Fruit fly (Drosophila melanogaster) whole organism, embryonic: ENCODE data around the gene mbt.

Experiments used
- Bteb2 ChIP-seq: fragments of 200-800 bp; sonication (Bioruptor generic); optimal IDR thresholded peaks from 2 replicates; lab custom pipeline; 2016; ENCODE audit warnings: missing biosample characterization, missing genetic modification characterization
- CG11560 ChIP-seq: fragments of 200-800 bp; sonication (Bioruptor generic); IDR thresholded peaks from 3 replicates; pipeline ENCODE4 v1.3.6; 2022; ENCODE audit warnings: missing biosample characterization, missing genetic modification characterization
- CG11695 ChIP-seq: fragments of 200-800 bp; sonication (Bioruptor generic); IDR thresholded peaks from 3 replicates; pipeline ENCODE4 v1.3.6; 2022; ENCODE audit warnings: missing biosample characterization, missing genetic modification characterization
- CG13894 ChIP-seq: fragments of 200-800 bp; sonication (Bioruptor generic); optimal IDR thresholded peaks from 3 replicates; lab custom pipeline; 2018; ENCODE audit warnings: missing biosample characterization, mild to moderate bottlenecking, missing genetic modification characterization, moderate library complexity
- CG15479 ChIP-seq: fragments of 200-800 bp; sonication (Bioruptor generic); optimal IDR thresholded peaks from 3 replicates; lab custom pipeline; 2019; ENCODE audit warnings: missing biosample characterization, mild to moderate bottlenecking, missing genetic modification characterization, moderate library complexity
- CG15696 ChIP-seq: fragments of 200-800 bp; sonication (Bioruptor generic); optimal IDR thresholded peaks from 2 replicates; lab custom pipeline; 2019; ENCODE audit warnings: missing biosample characterization, mild to moderate bottlenecking, missing genetic modification characterization, moderate library complexity
- CG17912 ChIP-seq: fragments of 200-800 bp; sonication (Bioruptor generic); optimal IDR thresholded peaks from 2 replicates; lab custom pipeline; 2018; ENCODE audit warnings: missing biosample characterization, mild to moderate bottlenecking, missing genetic modification characterization
- CG32772 ChIP-seq: fragments of 200-800 bp; sonication (Bioruptor generic); IDR thresholded peaks from 2 replicates; pipeline ENCODE4 v1.3.6; 2022; ENCODE audit warnings: missing biosample characterization, missing genetic modification characterization
- CG3726 ChIP-seq: fragments of 200-800 bp; sonication (Bioruptor generic); IDR thresholded peaks from 3 replicates; pipeline ENCODE4, ENCODE4 v1.3.6; 2022; ENCODE audit warnings: missing biosample characterization, missing genetic modification characterization
- CG4404 ChIP-seq: fragments of 200-800 bp; sonication (Bioruptor generic); IDR thresholded peaks from 2 replicates; pipeline ENCODE4 v1.3.6; 2022; ENCODE audit warnings: missing biosample characterization, missing genetic modification characterization
- CG6683 ChIP-seq: fragments of 200-800 bp; sonication (Bioruptor generic); optimal IDR thresholded peaks from 2 replicates; lab custom pipeline; 2017; ENCODE audit warnings: missing biosample characterization, mild to moderate bottlenecking, missing genetic modification characterization, missing genetic modification reagents
- CG7928 ChIP-seq: fragments of 200-800 bp; sonication (Bioruptor generic); optimal IDR thresholded peaks from 2 replicates; lab custom pipeline; 2017; ENCODE audit warnings: missing biosample characterization, mild to moderate bottlenecking, missing genetic modification characterization
- CG8359 ChIP-seq: fragments of 200-800 bp; sonication (Bioruptor generic); optimal IDR thresholded peaks from 2 replicates; lab custom pipeline; 2017; ENCODE audit warnings: missing biosample characterization, mild to moderate bottlenecking, missing genetic modification characterization, borderline replicate concordance
- CG8765 ChIP-seq: fragments of 200-800 bp; sonication (Bioruptor generic); IDR thresholded peaks from 2 replicates; pipeline ENCODE4 v1.3.6; 2022; ENCODE audit warnings: missing biosample characterization, missing genetic modification characterization
- CG9727 ChIP-seq: fragments of 200-800 bp; sonication (Bioruptor generic); optimal IDR thresholded peaks from 3 replicates; lab custom pipeline; 2017; ENCODE audit warnings: missing biosample characterization, mild to moderate bottlenecking, missing genetic modification characterization
- Chrac-16 ChIP-seq: fragments of 200-800 bp; sonication (Bioruptor generic); optimal IDR thresholded peaks from 3 replicates; lab custom pipeline; 2016; ENCODE audit warnings: missing biosample characterization, missing genetic modification characterization
- Dbx ChIP-seq: fragments of 200-800 bp; sonication (Bioruptor generic); IDR thresholded peaks from 3 replicates; pipeline ENCODE4 v1.3.6; 2022; ENCODE audit warnings: missing biosample characterization, missing genetic modification characterization
- Drgx ChIP-seq: fragments of 200-800 bp; sonication (Bioruptor generic); IDR thresholded peaks from 2 replicates; pipeline ENCODE4 v1.3.6; 2022; ENCODE audit warnings: missing biosample characterization, missing genetic modification characterization
- Fer3 ChIP-seq: fragments of 200-800 bp; sonication (Bioruptor generic); optimal IDR thresholded peaks from 2 replicates; lab custom pipeline; 2018; ENCODE audit warnings: missing biosample characterization, mild to moderate bottlenecking, missing genetic modification characterization, moderate library complexity
- GATAe ChIP-seq: fragments of 200-800 bp; sonication (Bioruptor generic); conservative IDR thresholded peaks from 2 replicates; pipeline ENCODE4 v1.3.6; 2022; ENCODE audit warnings: missing biosample characterization, missing genetic modification characterization
- HLH54F ChIP-seq: fragments of 200-800 bp; sonication (Bioruptor generic); optimal IDR thresholded peaks from 3 replicates; lab custom pipeline; 2016; ENCODE audit warnings: missing biosample characterization, missing genetic modification characterization
- Hey ChIP-seq: fragments of 200-800 bp; sonication (Bioruptor generic); optimal IDR thresholded peaks from 3 replicates; lab custom pipeline; 2018; ENCODE audit warnings: missing biosample characterization, mild to moderate bottlenecking, missing genetic modification characterization
- Hsf ChIP-seq: fragments of 200-800 bp; sonication (Bioruptor generic); optimal IDR thresholded peaks from 3 replicates; lab custom pipeline; 2016; ENCODE audit warnings: missing biosample characterization, missing genetic modification characterization
- Jarid2 ChIP-seq: fragments of 200-800 bp; sonication (Bioruptor generic); optimal IDR thresholded peaks from 3 replicates; lab custom pipeline; 2017; ENCODE audit warnings: mild to moderate bottlenecking, missing biosample characterization, missing genetic modification reagents, missing genetic modification characterization
- Lpt ChIP-seq: fragments of >200 bp; optimal IDR thresholded peaks from 2 replicates; lab custom pipeline; 2018; ENCODE audit warnings: missing biosample characterization, missing genetic modification characterization
- NC2β ChIP-seq: fragments of 200-800 bp; sonication (Bioruptor generic); optimal IDR thresholded peaks from 2 replicates; lab custom pipeline; 2016; ENCODE audit warnings: missing biosample characterization, missing genetic modification characterization
- Nf-YC ChIP-seq: fragments of 200-800 bp; optimal IDR thresholded peaks from 3 replicates; lab custom pipeline; 2019; ENCODE audit warnings: missing biosample characterization, mild to moderate bottlenecking, missing genetic modification characterization, moderate library complexity
- Pdp1 ChIP-seq, 2 experiments: fragments of 200-800 bp; sonication (Bioruptor generic); optimal IDR thresholded peaks; 3 replicates each; lab custom pipeline; 2016; ENCODE audit warnings: missing biosample characterization in 2 of 2, missing genetic modification characterization in 2 of 2, mild to moderate bottlenecking in 1 of 2, moderate library complexity in 1 of 2
- Ravus ChIP-seq: fragments of 200-800 bp; sonication (Bioruptor generic); IDR thresholded peaks from 2 replicates; pipeline ENCODE4 v1.3.6; 2022; ENCODE audit warnings: missing biosample characterization, missing genetic modification characterization
- Rfx ChIP-seq: fragments of 200-800 bp; sonication (Bioruptor generic); IDR thresholded peaks from 2 replicates; pipeline ENCODE4 v1.3.6; 2022; ENCODE audit warnings: missing biosample characterization, missing genetic modification characterization
- abd-A ChIP-seq: fragments of 200-800 bp; sonication (Bioruptor generic); optimal IDR thresholded peaks from 3 replicates; lab custom pipeline; 2019; ENCODE audit warnings: missing biosample characterization, mild to moderate bottlenecking, missing genetic modification characterization, moderate library complexity
- ap ChIP-seq: fragments of 200-800 bp; sonication (Bioruptor generic); IDR thresholded peaks from 2 replicates; pipeline ENCODE4 v1.3.6; 2022; ENCODE audit warnings: missing biosample characterization, missing genetic modification characterization
- ash1 ChIP-seq: fragments of 200-800 bp; sonication (Bioruptor generic); optimal IDR thresholded peaks from 2 replicates; lab custom pipeline; 2018; ENCODE audit warnings: missing biosample characterization, mild to moderate bottlenecking, missing genetic modification characterization
- ato ChIP-seq: fragments of 200-800 bp; sonication (Bioruptor generic); IDR thresholded peaks from 2 replicates; pipeline ENCODE4 v1.3.6; 2022; ENCODE audit warnings: missing biosample characterization, missing genetic modification characterization; ENCODE audit not compliant: partially characterized antibody
- bigmax ChIP-seq: fragments of 200-800 bp; sonication (Bioruptor generic); optimal IDR thresholded peaks from 2 replicates; lab custom pipeline; 2018; ENCODE audit warnings: missing biosample characterization, mild to moderate bottlenecking, missing genetic modification characterization
- dimm ChIP-seq: fragments of 200-800 bp; sonication (Bioruptor generic); IDR thresholded peaks from 2 replicates; pipeline ENCODE4 v1.3.6; 2022; ENCODE audit warnings: missing biosample characterization, missing genetic modification characterization
- fu2 ChIP-seq: fragments of 200-800 bp; sonication (Bioruptor generic); optimal IDR thresholded peaks from 2 replicates; lab custom pipeline; 2016; ENCODE audit warnings: missing biosample characterization, missing genetic modification characterization
- gsb ChIP-seq: fragments of 200-800 bp; sonication (Bioruptor generic); IDR thresholded peaks from 2 replicates; pipeline ENCODE4 v1.3.6; 2022; ENCODE audit warnings: missing biosample characterization, missing genetic modification characterization
- her ChIP-seq: fragments of 200-800 bp; sonication (Bioruptor generic); optimal IDR thresholded peaks from 2 replicates; lab custom pipeline; 2016; ENCODE audit warnings: missing biosample characterization, missing genetic modification characterization
- insv ChIP-seq, 2 experiments: fragments of 200-800 bp; sonication (Bioruptor generic); optimal IDR thresholded peaks; 3 replicates each; lab custom pipeline; 2016 to 2018; ENCODE audit warnings: missing biosample characterization in 2 of 2, missing genetic modification characterization in 2 of 2
- jigr1 ChIP-seq: fragments of 200-800 bp; sonication (Bioruptor generic); IDR thresholded peaks from 3 replicates; pipeline ENCODE4 v1.3.6; 2022; ENCODE audit warnings: missing biosample characterization, missing genetic modification characterization
- lov ChIP-seq, 2 experiments: fragments of 200-800 bp in 1 of 2; fragments of >200 bp in 1 of 2; sonication (Bioruptor generic) in 1 of 2; IDR thresholded peaks in 1 of 2; optimal IDR thresholded peaks in 1 of 2; 2 replicates in 1 of 2; 3 replicates in 1 of 2; pipeline versions ENCODE4 v1.3.6 to Lab custom; 2017 to 2022; ENCODE audit warnings: missing biosample characterization in 1 of 2, missing genetic modification characterization in 1 of 2
- nerfin-1 ChIP-seq: fragments of 200-800 bp; sonication (Bioruptor generic); optimal IDR thresholded peaks from 3 replicates; lab custom pipeline; 2019; ENCODE audit warnings: missing biosample characterization, mild to moderate bottlenecking, missing genetic modification characterization, moderate library complexity
- oc ChIP-seq: fragments of 200-800 bp; sonication (Bioruptor generic); optimal IDR thresholded peaks from 2 replicates; lab custom pipeline; 2018; ENCODE audit warnings: missing biosample characterization, mild to moderate bottlenecking, missing genetic modification characterization, moderate library complexity
- peb ChIP-seq: fragments of 200-800 bp; sonication (Bioruptor generic); IDR thresholded peaks from 2 replicates; pipeline ENCODE4 v1.3.6; 2022; ENCODE audit warnings: missing biosample characterization, missing genetic modification characterization
- sd ChIP-seq: fragments of 200-800 bp; sonication (Bioruptor generic); optimal IDR thresholded peaks from 3 replicates; lab custom pipeline; 2018; ENCODE audit warnings: missing biosample characterization, mild to moderate bottlenecking, missing genetic modification characterization, moderate library complexity
- sim ChIP-seq: fragments of 200-800 bp; sonication (Bioruptor generic); IDR thresholded peaks from 2 replicates; pipeline ENCODE4 v1.3.6; 2022; ENCODE audit warnings: missing biosample characterization, missing genetic modification characterization
- sqz ChIP-seq: fragments of 200-800 bp; sonication (Bioruptor generic); optimal IDR thresholded peaks from 3 replicates; lab custom pipeline; 2018; ENCODE audit warnings: missing biosample characterization, mild to moderate bottlenecking, missing genetic modification characterization
- wek ChIP-seq: fragments of 200-800 bp; sonication (Bioruptor generic); optimal IDR thresholded peaks from 3 replicates; lab custom pipeline; 2018; ENCODE audit warnings: missing biosample characterization, mild to moderate bottlenecking, missing genetic modification characterization, moderate library complexity

The mbt gene

DNA sequence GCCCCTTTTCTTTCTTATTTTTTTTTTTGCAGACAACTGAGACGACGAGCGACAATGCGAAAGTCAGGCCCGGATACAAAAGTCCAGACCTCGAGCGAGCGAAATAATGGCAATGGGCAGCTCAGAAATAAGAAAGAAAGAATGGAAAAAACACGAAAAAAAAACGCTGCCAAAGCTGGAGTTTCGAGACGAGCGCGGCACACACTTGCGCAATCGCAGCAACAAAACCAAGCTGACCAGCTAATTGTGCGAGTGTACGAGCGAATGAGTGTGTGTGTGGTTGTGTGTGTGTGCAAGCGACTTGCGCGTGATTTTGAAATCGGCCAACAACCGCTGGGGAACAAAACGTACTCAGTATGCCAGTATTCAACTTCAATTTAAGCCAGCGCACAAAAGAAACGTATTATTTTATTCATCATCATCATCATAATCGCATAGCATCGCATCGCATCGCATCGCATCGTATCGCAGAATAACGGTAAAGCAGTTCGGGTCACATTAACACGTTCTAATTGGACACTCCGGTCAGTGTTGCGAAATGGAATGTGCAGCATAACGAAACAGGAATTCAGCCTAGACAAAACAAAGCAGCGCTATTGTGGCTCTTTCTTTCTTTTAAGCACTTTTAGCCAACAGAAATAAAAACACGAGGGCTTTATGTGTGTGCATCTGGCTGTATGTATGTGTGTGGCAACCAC is 37.4 kb downstream of the mbt start (continued):
- TF ChIP-seq CG15696 (tag; lab: Kevin White, UChicago) (no peak), CG17912 (GFP tag; lab: Kevin White, UChicago) (no peak), Pdp1 (GFP tag; optimal IDR thresholded peaks at IDR 0.05; lab: Kevin White, UChicago) (peak in 1 of 2 experiments; percentile 62), her (GFP tag; lab: Kevin White, UChicago) (no peak), CG9727 (GFP tag; lab: Kevin White, UChicago) (no peak), nerfin-1 (no peak), Rfx (GFP tag; lab: Robert Waterston, UW) (no peak), dimm (GFP tag; lab: Robert Waterston, UW) (no peak), CG11695 (GFP tag; lab: Robert Waterston, UW) (no peak), Drgx (GFP tag; lab: Robert Waterston, UW) (peak; percentile 15; the same call in 1 of the 2 replicates), bigmax (GFP tag; lab: Kevin White, UChicago) (no peak), sim (GFP tag; lab: Robert Waterston, UW) (no peak), ap (GFP tag; lab: Robert Waterston, UW) (no peak), NC2β (no peak), CG8359 (GFP tag; lab: Kevin White, UChicago) (no peak), CG7928 (GFP tag; lab: Kevin White, UChicago) (no peak), Hsf (GFP tag; lab: Kevin White, UChicago) (no peak), Jarid2 (GFP tag; lab: Kevin White, UChicago) (no peak), ash1 (GFP tag; lab: Kevin White, UChicago) (no peak), Ravus (GFP tag; lab: Robert Waterston, UW) (no peak), insv (GFP tag; optimal IDR thresholded peaks at IDR 0.05; lab: Kevin White, UChicago) (peak in 1 of 2 experiments; percentile 79), lov (optimal IDR thresholded peaks at IDR 0.05; lab: Kevin White, UChicago) (no peak), lov (GFP tag; IDR thresholded peaks at IDR 0.05; lab: Robert Waterston, UW) (no peak), CG3726 (GFP tag; lab: Robert Waterston, UW) (no peak)

DNA sequence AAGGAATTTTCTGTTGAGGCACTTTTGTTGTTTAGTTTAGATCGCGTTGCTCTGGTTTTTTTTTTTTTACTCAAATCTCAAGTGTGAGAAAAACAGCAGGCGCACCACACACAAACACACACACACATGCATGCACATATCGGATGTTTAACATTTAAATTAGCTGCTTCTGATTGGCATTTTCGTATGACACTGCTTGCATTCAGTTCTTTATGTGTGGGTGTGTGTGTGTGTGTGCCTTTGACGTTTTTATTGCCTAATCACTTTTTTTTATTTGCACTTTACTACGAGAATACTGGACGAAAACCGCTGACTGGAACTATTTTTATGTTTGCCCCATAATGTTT is 37.9 kb downstream of the mbt start:
- TF ChIP-seq Hey (tag; lab: Kevin White, UChicago) (no peak), Fer3 (tag; lab: Kevin White, UChicago) (no peak), Bteb2 (GFP tag; lab: Kevin White, UChicago) (no peak), CG13894 (tag; lab: Kevin White, UChicago) (no peak), peb (no peak), CG32772 (GFP tag; lab: Robert Waterston, UW) (0 out of 2 replicates have a peak, but pooled peaks have one; percentile 8), fu2 (GFP tag; lab: Kevin White, UChicago) (no peak), CG8765 (GFP tag; lab: Robert Waterston, UW) (no peak), CG11560 (tag; lab: Robert Waterston, UW) (no peak), Dbx (no peak), Chrac-16 (GFP tag; lab: Kevin White, UChicago) (no peak), oc (tag; lab: Kevin White, UChicago) (no peak), CG6683 (GFP tag; lab: Kevin White, UChicago) (no peak), wek (GFP tag; lab: Kevin White, UChicago) (no peak), Ravus (GFP tag; lab: Robert Waterston, UW) (no peak), insv (GFP tag; optimal IDR thresholded peaks at IDR 0.05; lab: Kevin White, UChicago) (peak in 1 of 2 experiments; percentile 71), CG4404 (no peak), GATAe (GFP tag; lab: Robert Waterston, UW) (no peak), Nf-YC (no peak), Lpt (GFP tag; lab: Kevin White, UChicago) (no peak), sqz (GFP tag; lab: Kevin White, UChicago) (peak; percentile 20), gsb (no peak), CG15479 (GFP tag; lab: Kevin White, UChicago) (no peak), sd (tag; lab: Kevin White, UChicago) (peak; percentile 62), Pdp1 (GFP tag; optimal IDR thresholded peaks at IDR 0.05; lab: Kevin White, UChicago) (no peak), ato (GFP tag; lab: Robert Waterston, UW) (no peak), HLH54F (no peak), jigr1 (GFP tag; lab: Robert Waterston, UW) (no peak), abd-A (peak; percentile 17), Drgx (GFP tag; lab: Robert Waterston, UW) (no peak)
